Fruit fly (Drosophila melanogaster): ENCODE data around the gene CG14312.
A peak's percentile ranks its signal among the peaks of the same experiment; 100 is the strongest.

The CG14312 gene

dm6 chr3R:18314824-18315690 lies 31.7 kb upstream of the CG14312 start (continued):
- TF ChIP-seq zen2 (GFP tag; IDR thresholded peaks at IDR 0.05; ENCODE audit: partially characterized antibody) (no peak), NFAT (GFP tag; IDR thresholded peaks at IDR 0.05) (0 out of 2 replicates have a peak, but pooled peaks have one; percentile 45), zf30C (GFP tag; optimal IDR thresholded peaks at IDR 0.05) (peak; percentile 63), ap (GFP tag; IDR thresholded peaks at IDR 0.05) (no peak), CG11696 (GFP tag; IDR thresholded peaks at IDR 0.05) (peak; percentile 26; the same call in 1 of the 2 replicates), lmd (GFP tag; IDR thresholded peaks at IDR 0.05) (0 out of 2 replicates have a peak, but pooled peaks have one; percentile 35), CG13296 (GFP tag; optimal IDR thresholded peaks at IDR 0.05) (no peak), H2.0 (GFP tag; IDR thresholded peaks at IDR 0.05) (peak; percentile 41; the same call in 1 of the 2 replicates), hkb (optimal IDR thresholded peaks at IDR 0.05) (no peak), hkb (GFP tag; IDR thresholded peaks at IDR 0.05) (peak; percentile 66), Med (GFP tag) (peak; percentile 93), CG8944 (GFP tag; optimal IDR thresholded peaks at IDR 0.05) (peak; percentile 23), ase (GFP tag; IDR thresholded peaks at IDR 0.05) (peak; percentile 12; the same call in 1 of the 3 replicates), nau (GFP tag; optimal IDR thresholded peaks at IDR 0.05) (peak; percentile 27), caup (GFP tag; optimal IDR thresholded peaks at IDR 0.05; ENCODE audit: severe bottlenecking) (peak; percentile 7), fd3F (GFP tag; optimal IDR thresholded peaks at IDR 0.05) (no peak), CG7963 (GFP tag; IDR thresholded peaks at IDR 0.05; ENCODE audit: partially characterized antibody) (no peak), jumu (GFP tag; optimal IDR thresholded peaks at IDR 0.05) (no peak), CG4820 (GFP tag; optimal IDR thresholded peaks at IDR 0.05) (no peak), Mrtf (GFP tag; IDR thresholded peaks at IDR 0.05) (0 out of 3 replicates have a peak, but pooled peaks have one; percentile 34), Hmr (GFP tag; optimal IDR thresholded peaks at IDR 0.05) (peak; percentile 45), Ets65A (GFP tag) (peak; percentile 88), CG7987 (GFP tag; optimal IDR thresholded peaks at IDR 0.05) (no peak), CG31388 (GFP tag; optimal IDR thresholded peaks at IDR 0.05) (no peak), CG30403 (GFP tag; optimal IDR thresholded peaks at IDR 0.05) (no peak), CG13894 (tag; optimal IDR thresholded peaks at IDR 0.05) (peak; percentile 2), CG11504 (tag; optimal IDR thresholded peaks at IDR 0.05) (peak; percentile 20), Xbp1 (GFP tag; optimal IDR thresholded peaks at IDR 0.05) (peak; percentile 27), Opbp (GFP tag; IDR thresholded peaks at IDR 0.05; ENCODE audit: partially characterized antibody) (no peak), ranshi (GFP tag; IDR thresholded peaks at IDR 0.05) (0 out of 2 replicates have a peak, but pooled peaks have one; percentile 10), Awh (GFP tag; IDR thresholded peaks at IDR 0.05) (no peak), CG18599 (GFP tag; optimal IDR thresholded peaks at IDR 0.05) (peak; percentile 44), onecut (GFP tag; IDR thresholded peaks at IDR 0.05) (no peak), CG7271 (tag; optimal IDR thresholded peaks at IDR 0.05) (no peak), CG7556 (GFP tag; optimal IDR thresholded peaks at IDR 0.05) (peak; percentile 33), kah (GFP tag; optimal IDR thresholded peaks at IDR 0.05) (no peak), CG18619 (GFP tag; optimal IDR thresholded peaks at IDR 0.05) (no peak), CG11398 (GFP tag; optimal IDR thresholded peaks at IDR 0.05) (peak; percentile 4), CG2712 (tag; optimal IDR thresholded peaks at IDR 0.05) (peak; percentile 12), Adf1 (GFP tag; IDR thresholded peaks at IDR 0.05) (no peak; the same call in 1 of the 2 replicates), gce (GFP tag; IDR thresholded peaks at IDR 0.05) (0 out of 3 replicates have a peak, but pooled peaks have one; percentile 26), Hand (GFP tag; optimal IDR thresholded peaks at IDR 0.05) (peak; percentile 27), CG6254 (GFP tag; optimal IDR thresholded peaks at IDR 0.05) (no peak), lab (GFP tag; optimal IDR thresholded peaks at IDR 0.05) (peak; percentile 58), Oli (tag; optimal IDR thresholded peaks at IDR 0.05) (no peak), CG9797 (GFP tag; optimal IDR thresholded peaks at IDR 0.05) (no peak), CkIIα-i1 (GFP tag; IDR thresholded peaks at IDR 0.05) (no peak), Aef1 (GFP tag; IDR thresholded peaks at IDR 0.05) (peak; percentile 14; the same call in 1 of the 3 replicates)
